Fruit fly (Drosophila melanogaster) whole organism, embryonic: ENCODE results near the gene CG8925.
A peak's percentile ranks its signal among the peaks of the same experiment; 100 is the strongest.

ENCODE experiments used
- Ada2b ChIP-seq: fragments of 200-800 bp; sonication (Bioruptor generic); IDR thresholded peaks from 2 replicates; pipeline ENCODE4 v1.3.6; 2022; ENCODE audit warnings: missing biosample characterization, missing genetic modification characterization
- Aef1 ChIP-seq: fragments of 200-800 bp; sonication (Bioruptor generic); IDR thresholded peaks from 3 replicates; pipeline ENCODE4 v1.3.6; 2022; ENCODE audit warnings: missing biosample characterization, missing genetic modification characterization
- Atf3 ChIP-seq: fragments of 200-800 bp; sonication (Bioruptor generic); optimal IDR thresholded peaks from 3 replicates; lab custom pipeline; 2016; ENCODE audit warnings: missing biosample characterization, missing genetic modification characterization
- Awh ChIP-seq: fragments of 200-800 bp; sonication (Bioruptor generic); IDR thresholded peaks from 2 replicates; pipeline ENCODE4, ENCODE4 v1.3.6; 2022; ENCODE audit warnings: missing biosample characterization, missing genetic modification characterization
- Bteb2 ChIP-seq: fragments of 200-800 bp; sonication (Bioruptor generic); optimal IDR thresholded peaks from 2 replicates; lab custom pipeline; 2016; ENCODE audit warnings: missing biosample characterization, missing genetic modification characterization
- CG10321 ChIP-seq: fragments of 200-800 bp; sonication (Bioruptor generic); IDR thresholded peaks from 2 replicates; pipeline ENCODE4 v1.3.6; 2022; ENCODE audit warnings: missing biosample characterization, missing genetic modification characterization
- CG10959 ChIP-seq: fragments of 200-800 bp; sonication (Bioruptor generic); IDR thresholded peaks from 2 replicates; pipeline ENCODE4 v1.3.6; 2022; ENCODE audit warnings: missing biosample characterization, missing genetic modification characterization
- CG12071 ChIP-seq: fragments of 200-800 bp; sonication (Bioruptor generic); optimal IDR thresholded peaks from 3 replicates; lab custom pipeline; 2018; ENCODE audit warnings: missing biosample characterization, mild to moderate bottlenecking, missing genetic modification characterization
- CG12155 ChIP-seq: fragments of 200-800 bp; sonication (Bioruptor generic); optimal IDR thresholded peaks from 3 replicates; lab custom pipeline; 2016; ENCODE audit warnings: missing biosample characterization, missing genetic modification characterization
- CG1233 ChIP-seq: fragments of 200-800 bp; sonication (Bioruptor generic); optimal IDR thresholded peaks from 4 replicates; lab custom pipeline; 2018; ENCODE audit warnings: missing biosample characterization, mild to moderate bottlenecking, missing genetic modification characterization
- CG12769 ChIP-seq: fragments of 200-800 bp; sonication (Bioruptor generic); optimal IDR thresholded peaks from 2 replicates; lab custom pipeline; 2019; ENCODE audit warnings: missing biosample characterization, mild to moderate bottlenecking, missing genetic modification characterization, moderate library complexity
- CG13424 ChIP-seq: fragments of 200-800 bp; sonication (Bioruptor generic); optimal IDR thresholded peaks from 2 replicates; lab custom pipeline; 2019; ENCODE audit warnings: missing biosample characterization, mild to moderate bottlenecking, missing genetic modification characterization, moderate library complexity
- CG15011 ChIP-seq: fragments of 200-800 bp; sonication (Bioruptor generic); optimal IDR thresholded peaks from 3 replicates; lab custom pipeline; 2018; ENCODE audit warnings: missing biosample characterization, mild to moderate bottlenecking, missing genetic modification characterization
- CG1602 ChIP-seq: fragments of 200-800 bp; sonication (Bioruptor generic); optimal IDR thresholded peaks from 3 replicates; lab custom pipeline; 2016; ENCODE audit warnings: missing biosample characterization, missing genetic modification characterization
- CG2120 ChIP-seq: fragments of 200-800 bp; sonication (Bioruptor generic); optimal IDR thresholded peaks from 3 replicates; lab custom pipeline; 2016; ENCODE audit warnings: missing biosample characterization, missing genetic modification characterization
- CG2712 ChIP-seq: fragments of 200-800 bp; optimal IDR thresholded peaks from 3 replicates; lab custom pipeline; 2019; ENCODE audit warnings: missing biosample characterization, mild to moderate bottlenecking, missing genetic modification characterization, moderate library complexity
- CG30431 ChIP-seq: fragments of 200-800 bp; sonication (Bioruptor generic); optimal IDR thresholded peaks from 2 replicates; lab custom pipeline; 2017; ENCODE audit warnings: missing biosample characterization, missing genetic modification characterization
- CG3847 ChIP-seq: fragments of 200-800 bp; sonication (Bioruptor generic); IDR thresholded peaks from 2 replicates; pipeline ENCODE4 v1.3.6; 2022; ENCODE audit warnings: missing biosample characterization, missing genetic modification characterization
- CG4854 ChIP-seq: fragments of 200-800 bp; sonication (Bioruptor generic); optimal IDR thresholded peaks from 2 replicates; lab custom pipeline; 2016; ENCODE audit warnings: missing biosample characterization, missing genetic modification characterization, inconsistent platforms
- CG6791 ChIP-seq: fragments of 200-800 bp; sonication (Bioruptor generic); IDR thresholded peaks from 3 replicates; pipeline ENCODE4 v1.3.6; 2022; ENCODE audit warnings: missing biosample characterization, missing genetic modification characterization; ENCODE audit not compliant: partially characterized antibody
- CG6854 ChIP-seq: fragments of 200-800 bp; sonication (Bioruptor generic); optimal IDR thresholded peaks from 3 replicates; lab custom pipeline; 2017; ENCODE audit warnings: missing biosample characterization, mild to moderate bottlenecking, missing genetic modification characterization
- CG7987 ChIP-seq: fragments of 200-800 bp; sonication (Bioruptor generic); optimal IDR thresholded peaks from 2 replicates; lab custom pipeline; 2018; ENCODE audit warnings: missing biosample characterization, mild to moderate bottlenecking, missing genetic modification characterization, moderate library complexity
- CG8089 ChIP-seq: fragments of 200-800 bp; sonication (Bioruptor generic); optimal IDR thresholded peaks from 3 replicates; lab custom pipeline; 2016; ENCODE audit warnings: missing biosample characterization, missing genetic modification characterization
- D19B ChIP-seq: fragments of 200-800 bp; sonication (Bioruptor generic); optimal IDR thresholded peaks from 2 replicates; lab custom pipeline; 2017; ENCODE audit warnings: missing biosample characterization, mild to moderate bottlenecking, missing genetic modification characterization
- Dbx ChIP-seq: fragments of 200-800 bp; sonication (Bioruptor generic); IDR thresholded peaks from 3 replicates; pipeline ENCODE4 v1.3.6; 2022; ENCODE audit warnings: missing biosample characterization, missing genetic modification characterization
- E2f1 ChIP-seq: fragments of 200-800 bp; sonication (Bioruptor generic); IDR thresholded peaks from 2 replicates; pipeline ENCODE4 v1.3.6; 2022; ENCODE audit warnings: missing biosample characterization, missing genetic modification characterization
- Elba2 ChIP-seq: fragments of 200-800 bp; sonication (Bioruptor generic); optimal IDR thresholded peaks from 3 replicates; lab custom pipeline; 2016; ENCODE audit warnings: missing biosample characterization, missing genetic modification characterization
- GATAe ChIP-seq: fragments of 200-800 bp; sonication (Bioruptor generic); conservative IDR thresholded peaks from 2 replicates; pipeline ENCODE4 v1.3.6; 2022; ENCODE audit warnings: missing biosample characterization, missing genetic modification characterization
- Jarid2 ChIP-seq: fragments of 200-800 bp; sonication (Bioruptor generic); optimal IDR thresholded peaks from 3 replicates; lab custom pipeline; 2017; ENCODE audit warnings: mild to moderate bottlenecking, missing biosample characterization, missing genetic modification reagents, missing genetic modification characterization
- MTF-1 ChIP-seq: fragments of 200-800 bp; sonication (Bioruptor generic); optimal IDR thresholded peaks from 2 replicates; lab custom pipeline; 2018; ENCODE audit warnings: missing biosample characterization, mild to moderate bottlenecking, missing genetic modification characterization, borderline replicate concordance
- Meics ChIP-seq: fragments of 200-800 bp; sonication (Bioruptor generic); optimal IDR thresholded peaks from 2 replicates; lab custom pipeline; 2017; ENCODE audit warnings: missing biosample characterization, mild to moderate bottlenecking, missing genetic modification characterization
- ash1 ChIP-seq: fragments of 200-800 bp; sonication (Bioruptor generic); optimal IDR thresholded peaks from 2 replicates; lab custom pipeline; 2018; ENCODE audit warnings: missing biosample characterization, mild to moderate bottlenecking, missing genetic modification characterization
- bbx ChIP-seq: fragments of 200-800 bp; sonication (Bioruptor generic); IDR thresholded peaks from 2 replicates; pipeline ENCODE4 v1.3.6; 2022; ENCODE audit warnings: missing biosample characterization, missing genetic modification characterization; ENCODE audit not compliant: partially characterized antibody
- chinmo ChIP-seq: fragments of 200-800 bp; sonication (Bioruptor generic); IDR thresholded peaks from 4 replicates; pipeline ENCODE4 v1.3.6; 2022; ENCODE audit warnings: missing biosample characterization, missing genetic modification characterization; ENCODE audit not compliant: partially characterized antibody
- corto ChIP-seq: fragments of 200-800 bp; sonication (Bioruptor generic); optimal IDR thresholded peaks from 2 replicates; lab custom pipeline; 2016; ENCODE audit warnings: missing biosample characterization, mild to moderate bottlenecking, missing genetic modification characterization, moderate library complexity
- croc ChIP-seq: fragments of 200-800 bp; sonication (Bioruptor generic); conservative IDR thresholded peaks from 3 replicates; pipeline ENCODE4 v1.3.6; 2022; ENCODE audit warnings: missing biosample characterization, missing genetic modification characterization
- dimm ChIP-seq: fragments of 200-800 bp; sonication (Bioruptor generic); IDR thresholded peaks from 2 replicates; pipeline ENCODE4 v1.3.6; 2022; ENCODE audit warnings: missing biosample characterization, missing genetic modification characterization
- dmrt11E ChIP-seq: fragments of 200-800 bp; sonication (Bioruptor generic); optimal IDR thresholded peaks from 3 replicates; lab custom pipeline; 2018; ENCODE audit warnings: missing biosample characterization, mild to moderate bottlenecking, missing genetic modification characterization, moderate library complexity
- h ChIP-seq: fragments of >200 bp; optimal IDR thresholded peaks from 2 replicates; lab custom pipeline; 2017
- hb ChIP-seq: fragments of 200-800 bp; sonication (Bioruptor generic); IDR thresholded peaks from 3 replicates; pipeline ENCODE4 v1.3.6; 2022; ENCODE audit warnings: missing biosample characterization, missing genetic modification characterization; ENCODE audit not compliant: partially characterized antibody
- jumu ChIP-seq: fragments of 200-800 bp; sonication (Bioruptor generic); optimal IDR thresholded peaks from 3 replicates; lab custom pipeline; 2016; ENCODE audit warnings: missing biosample characterization, missing genetic modification characterization
- mirr ChIP-seq: fragments of 200-800 bp; sonication (Bioruptor generic); optimal IDR thresholded peaks from 3 replicates; lab custom pipeline; 2018; ENCODE audit warnings: missing biosample characterization, mild to moderate bottlenecking, missing genetic modification characterization
- peb ChIP-seq: fragments of 200-800 bp; sonication (Bioruptor generic); IDR thresholded peaks from 2 replicates; pipeline ENCODE4 v1.3.6; 2022; ENCODE audit warnings: missing biosample characterization, missing genetic modification characterization
- sens ChIP-seq: fragments of 200-800 bp; sonication (Bioruptor generic); peaks from one replicate; lab custom pipeline; 2016; ENCODE audit warnings: missing biosample characterization, missing genetic modification characterization
- slou ChIP-seq: fragments of 200-800 bp; sonication (Bioruptor generic); optimal IDR thresholded peaks from 3 replicates; lab custom pipeline; 2016; ENCODE audit warnings: missing biosample characterization, missing genetic modification characterization
- tna ChIP-seq: fragments of 200-800 bp; sonication (Bioruptor generic); IDR thresholded peaks from 2 replicates; pipeline ENCODE4 v1.3.6; 2022; ENCODE audit warnings: missing biosample characterization, missing genetic modification characterization; ENCODE audit not compliant: partially characterized antibody
- trem ChIP-seq: fragments of 200-800 bp; optimal IDR thresholded peaks from 3 replicates; lab custom pipeline; 2019; ENCODE audit warnings: missing biosample characterization, mild to moderate bottlenecking, missing genetic modification characterization, moderate library complexity
- usp ChIP-seq: fragments of >200 bp; optimal IDR thresholded peaks from 2 replicates; lab custom pipeline; 2017; ENCODE audit warnings: missing biosample characterization, missing genetic modification characterization
- vvl ChIP-seq: fragments of 200-800 bp; sonication (Bioruptor generic); IDR thresholded peaks from 2 replicates; pipeline ENCODE4 v1.3.6; 2022; ENCODE audit warnings: missing biosample characterization, missing genetic modification characterization
- zfh2 ChIP-seq: fragments of 200-800 bp; sonication (Bioruptor generic); optimal IDR thresholded peaks from 2 replicates; lab custom pipeline; 2016; ENCODE audit warnings: missing biosample characterization, missing genetic modification characterization

Gene CG8925

dm6 chr3R:16205155-16205778 is 33.5 kb downstream of the CG8925 start, which contains the start of gene mtSSB (continued):
- TF ChIP-seq Awh (GFP tag; lab: Robert Waterston, UW) (peak; percentile 95), vvl (GFP tag; lab: Robert Waterston, UW) (peak; percentile 96), CG6791 (peak; percentile 98), CG30431 (peak; percentile 78), Jarid2 (GFP tag; lab: Kevin White, UChicago) (peak; percentile 62), mirr (GFP tag; lab: Kevin White, UChicago) (peak; percentile 91), zfh2 (GFP tag; lab: Kevin White, UChicago) (peak; percentile 55), CG12071 (GFP tag; lab: Kevin White, UChicago) (peak; percentile 68), CG12155 (GFP tag; lab: Kevin White, UChicago) (peak; percentile 79), CG1602 (GFP tag; lab: Kevin White, UChicago) (peak; percentile 90), Atf3 (GFP tag; lab: Kevin White, UChicago) (peak; percentile 76), usp (no peak), corto (GFP tag; lab: Kevin White, UChicago) (peak; percentile 15), Dbx (GFP tag; lab: Robert Waterston, UW) (peak; percentile 93), jumu (GFP tag; lab: Kevin White, UChicago) (peak; percentile 77), dimm (peak; percentile 58; the same call in 1 of the 2 replicates), h (no peak), MTF-1 (GFP tag; lab: Kevin White, UChicago) (peak; percentile 90), Elba2 (GFP tag; lab: Kevin White, UChicago) (peak; percentile 58), CG1233 (GFP tag; lab: Kevin White, UChicago) (peak; percentile 71), D19B (GFP tag; lab: Kevin White, UChicago) (peak; percentile 29), CG10959 (peak; percentile 93), CG8089 (GFP tag; lab: Kevin White, UChicago) (peak; percentile 85), CG6854 (GFP tag; lab: Kevin White, UChicago) (peak; percentile 73), trem (tag; lab: Kevin White, UChicago) (peak; percentile 91), Bteb2 (GFP tag; lab: Kevin White, UChicago) (peak; percentile 25), CG13424 (tag; lab: Kevin White, UChicago) (peak; percentile 76), sens (GFP tag; lab: Kevin White, UChicago) (peak; percentile 90), GATAe (peak; percentile 65), Aef1 (GFP tag; lab: Robert Waterston, UW) (peak; percentile 79), bbx (GFP tag; lab: Robert Waterston, UW) (peak; percentile 99), CG12769 (tag; lab: Kevin White, UChicago) (peak; percentile 78), ash1 (GFP tag; lab: Kevin White, UChicago) (peak; percentile 88), CG2120 (GFP tag; lab: Kevin White, UChicago) (peak; percentile 85), hb (peak; percentile 98), Ada2b (peak; percentile 85), chinmo (GFP tag; lab: Robert Waterston, UW) (peak; percentile 100), CG7987 (GFP tag; lab: Kevin White, UChicago) (peak; percentile 94), E2f1 (GFP tag; lab: Robert Waterston, UW) (peak; percentile 92), CG10321 (GFP tag; lab: Robert Waterston, UW) (0 out of 2 replicates have a peak, but pooled peaks have one; percentile 56), CG15011 (peak; percentile 41), tna (GFP tag; lab: Robert Waterston, UW) (peak; percentile 98), CG4854 (peak; percentile 81), Meics (GFP tag; lab: Kevin White, UChicago) (peak; percentile 89), CG2712 (tag; lab: Kevin White, UChicago) (peak; percentile 83), dmrt11E (peak; percentile 73), croc (GFP tag; lab: Robert Waterston, UW) (peak; percentile 71; the same call in 2 of the 3 replicates), CG3847 (GFP tag; lab: Robert Waterston, UW) (peak; percentile 85), peb (GFP tag; lab: Robert Waterston, UW) (peak; percentile 64; the same call in 1 of the 2 replicates), slou (peak; percentile 64)
